Worm (Caenorhabditis elegans) whole organism, L4 larva: ENCODE results near the gene icap-1.

Source experiments
- D1046.2 ChIP-seq: fragments of 200-800 bp; sonication (Bioruptor generic); IDR thresholded peaks from 2 replicates; pipeline ENCODE4 v1.3.6; 2022; ENCODE audit warnings: missing genetic modification characterization, missing compliant biosample characterization
- F10B5.3 ChIP-seq: sonication (generic microtip); optimal IDR thresholded peaks from 2 replicates; lab custom pipeline; 2016; ENCODE audit warnings: mild to moderate bottlenecking, missing genetic modification characterization, missing compliant biosample characterization
- F49E8.2 ChIP-seq: sonication (generic microtip); optimal IDR thresholded peaks from 2 replicates; lab custom pipeline; 2016; ENCODE audit warnings: missing compliant biosample characterization, mild to moderate bottlenecking, missing genetic modification characterization, borderline replicate concordance
- T20F7.1 ChIP-seq: fragments of 200-800 bp; sonication (Bioruptor generic); optimal IDR thresholded peaks from 2 replicates; lab custom pipeline; 2018; ENCODE audit warnings: mild to moderate bottlenecking, missing genetic modification characterization, missing compliant biosample characterization
- ZK337.2 ChIP-seq: fragments of 200-800 bp; sonication (Bioruptor generic); IDR thresholded peaks from 2 replicates; pipeline ENCODE4 v1.3.6; 2022; ENCODE audit warnings: missing genetic modification reagents, missing genetic modification characterization, missing compliant biosample characterization
- aha-1 ChIP-seq: fragments of 150-350 bp; peaks from one replicate; lab custom pipeline; 2014; ENCODE audit warnings: missing biosample characterization, missing genetic modification characterization
- arid-1 ChIP-seq: fragments of 200-800 bp; sonication (Bioruptor generic); conservative IDR thresholded peaks from 2 replicates; pipeline ENCODE4 v1.3.6; 2022; ENCODE audit warnings: missing genetic modification reagents, missing genetic modification characterization, missing compliant biosample characterization
- ceh-20 ChIP-seq: fragments of 200-800 bp; sonication (Bioruptor generic); IDR thresholded peaks from 2 replicates; pipeline ENCODE4 v1.3.6; 2022; ENCODE audit warnings: missing genetic modification reagents, missing genetic modification characterization, missing compliant biosample characterization
- ceh-28 ChIP-seq: fragments of 150-350 bp; optimal IDR thresholded peaks from 2 replicates; lab custom pipeline; 2014; ENCODE audit warnings: missing biosample characterization, missing genetic modification reagents, missing genetic modification characterization
- ceh-32 ChIP-seq: sonication (generic microtip); optimal IDR thresholded peaks from 2 replicates; lab custom pipeline; 2016; ENCODE audit warnings: mild to moderate bottlenecking, missing genetic modification characterization, missing compliant biosample characterization; ENCODE audit not compliant: poor library complexity
- daf-12 ChIP-seq: fragments of 150-350 bp; optimal IDR thresholded peaks from 2 replicates; lab custom pipeline; 2014; ENCODE audit warnings: missing biosample characterization, missing genetic modification reagents, missing genetic modification characterization
- daf-16 ChIP-seq, 3 experiments: sonication (generic microtip); optimal IDR thresholded peaks; 2 replicates each; lab custom pipeline; 2016 to 2017; ENCODE audit warnings: missing genetic modification characterization in 3 of 3, missing genetic modification reagents in 3 of 3, mild to moderate bottlenecking in 2 of 3, missing compliant biosample characterization in 2 of 3, missing biosample characterization in 1 of 3, moderate library complexity in 1 of 3
- dmd-9 ChIP-seq: fragments of 200-800 bp; sonication (Bioruptor generic); IDR thresholded peaks from 2 replicates; pipeline ENCODE4 v1.3.6; 2022; ENCODE audit warnings: missing genetic modification reagents, missing genetic modification characterization, missing compliant biosample characterization
- dpl-1 ChIP-seq: fragments of 150-350 bp; optimal IDR thresholded peaks from 2 replicates; lab custom pipeline; 2014; ENCODE audit warnings: missing biosample characterization, missing genetic modification reagents, missing genetic modification characterization
- hlh-11 ChIP-seq: fragments of 200-800 bp; sonication (Bioruptor generic); optimal IDR thresholded peaks from 2 replicates; lab custom pipeline; 2018; ENCODE audit warnings: mild to moderate bottlenecking, missing genetic modification characterization, missing compliant biosample characterization
- hlh-30 ChIP-seq: sonication (generic microtip); optimal IDR thresholded peaks from 2 replicates; lab custom pipeline; 2017; ENCODE audit warnings: antibody characterized with exemption, mild to moderate bottlenecking, missing genetic modification characterization, missing compliant biosample characterization; ENCODE audit not compliant: insufficient read depth
- lin-13 ChIP-seq: fragments of 150-350 bp; optimal IDR thresholded peaks from 2 replicates; lab custom pipeline; 2014; ENCODE audit warnings: missing biosample characterization, missing genetic modification reagents, missing genetic modification characterization
- lin-29 ChIP-seq: fragments of 200-800 bp; sonication (Bioruptor generic); IDR thresholded peaks from 2 replicates; pipeline ENCODE4 v1.3.6; 2022; ENCODE audit warnings: missing genetic modification reagents, missing genetic modification characterization, missing compliant biosample characterization
- lin-38 ChIP-seq: fragments of 200-800 bp; sonication (Bioruptor generic); IDR thresholded peaks from 2 replicates; pipeline ENCODE4 v1.3.6; 2022; ENCODE audit warnings: missing genetic modification reagents, missing genetic modification characterization, missing compliant biosample characterization
- lin-39 ChIP-seq: fragments of 150-350 bp; optimal IDR thresholded peaks from 2 replicates; lab custom pipeline; 2014; ENCODE audit warnings: missing biosample characterization, missing genetic modification reagents, missing genetic modification characterization
- madf-5 ChIP-seq, 2 experiments: fragments of 200-800 bp; sonication (Bioruptor generic); IDR thresholded peaks; 2 replicates each; pipeline ENCODE4 v1.3.6; 2022; ENCODE audit warnings: missing compliant biosample characterization in 2 of 2, missing genetic modification characterization in 2 of 2
- mxl-2 ChIP-seq: fragments of 200-800 bp; sonication (Bioruptor generic); conservative IDR thresholded peaks from 2 replicates; pipeline ENCODE4 v1.3.6; 2022; ENCODE audit warnings: missing genetic modification reagents, missing genetic modification characterization, missing compliant biosample characterization
- nhr-111 ChIP-seq: fragments of 200-800 bp; sonication (Bioruptor generic); optimal IDR thresholded peaks from 2 replicates; lab custom pipeline; 2018; ENCODE audit warnings: mild to moderate bottlenecking, missing genetic modification characterization, missing compliant biosample characterization
- nhr-25 ChIP-seq: sonication (generic microtip); optimal IDR thresholded peaks from 2 replicates; lab custom pipeline; 2017; ENCODE audit warnings: missing genetic modification characterization, mild to moderate bottlenecking, missing compliant biosample characterization, antibody characterized with exemption, moderate library complexity, borderline replicate concordance; ENCODE audit not compliant: insufficient read depth
- nhr-6 ChIP-seq: fragments of 150-350 bp; optimal IDR thresholded peaks from 2 replicates; lab custom pipeline; 2014; ENCODE audit warnings: missing biosample characterization, missing genetic modification characterization
- pha-4 ChIP-seq, 2 experiments: fragments of 150-350 bp in 1 of 2; fragments of 200-800 bp in 1 of 2; sonication (Bioruptor generic) in 1 of 2; IDR thresholded peaks in 1 of 2; optimal IDR thresholded peaks in 1 of 2; 2 replicates each; pipeline versions ENCODE4 v1.3.6 to Lab custom; 2014 to 2022; ENCODE audit warnings: missing genetic modification characterization in 2 of 2, missing genetic modification reagents in 2 of 2, missing biosample characterization in 1 of 2, missing compliant biosample characterization in 1 of 2
- php-3 ChIP-seq: fragments of 200-800 bp; sonication (Bioruptor generic); IDR thresholded peaks from 2 replicates; pipeline ENCODE4 v1.3.6; 2022; ENCODE audit warnings: missing genetic modification reagents, missing genetic modification characterization, missing compliant biosample characterization
- set-16 ChIP-seq: fragments of 200-800 bp; sonication (Bioruptor generic); IDR thresholded peaks from 2 replicates; pipeline ENCODE4 v1.3.6; 2022; ENCODE audit warnings: missing genetic modification reagents, missing genetic modification characterization, missing compliant biosample characterization
- snpc-1.2 ChIP-seq: fragments of 200-800 bp; sonication (Bioruptor generic); IDR thresholded peaks from 2 replicates; pipeline ENCODE4 v1.3.6; 2022; ENCODE audit warnings: missing genetic modification reagents, missing genetic modification characterization, missing compliant biosample characterization
- tra-1 ChIP-seq: fragments of 200-800 bp; sonication (Bioruptor generic); IDR thresholded peaks from 2 replicates; pipeline ENCODE4 v1.3.6; 2022; ENCODE audit warnings: missing genetic modification reagents, missing genetic modification characterization, missing compliant biosample characterization
- unc-62 ChIP-seq, 3 experiments: fragments of 150-350 bp in 1 of 3; sonication (generic microtip); optimal IDR thresholded peaks in 2 of 3; peaks in 1 of 3; 1 replicate in 1 of 3; 2 replicates in 2 of 3; lab custom pipeline; 2014 to 2017; ENCODE audit warnings: missing biosample characterization in 3 of 3, missing genetic modification characterization in 3 of 3, missing genetic modification reagents in 3 of 3, missing genotype in 1 of 3
- zip-2 ChIP-seq: fragments of 150-350 bp; optimal IDR thresholded peaks from 2 replicates; lab custom pipeline; 2014; ENCODE audit warnings: missing biosample characterization, missing genetic modification characterization
- ztf-11 ChIP-seq: fragments of 150-350 bp; optimal IDR thresholded peaks from 2 replicates; lab custom pipeline; 2014; ENCODE audit warnings: missing biosample characterization, missing genetic modification characterization

The icap-1 gene

DNA sequence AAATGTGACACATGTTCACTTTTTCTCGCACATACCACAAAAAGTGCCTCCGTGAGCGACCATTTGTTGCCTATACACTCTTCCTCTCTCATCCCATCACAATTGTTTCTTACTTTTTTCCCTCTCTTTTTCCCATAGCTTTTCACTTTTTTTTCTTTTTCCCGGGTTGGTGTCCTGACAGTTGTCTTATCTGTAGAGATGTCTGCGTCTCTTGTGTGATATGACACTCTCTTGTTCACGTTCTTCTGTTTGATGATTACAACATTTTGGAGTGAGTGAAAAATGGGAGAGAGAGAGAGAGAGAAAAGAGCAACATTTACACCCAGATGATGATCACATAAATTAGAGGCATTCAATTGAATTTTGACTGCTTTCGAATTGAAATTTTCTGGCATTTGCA lies 39.6 kb upstream of the icap-1 start (continued):
- TF ChIP-seq pha-4 (GFP tag; IDR thresholded peaks at IDR 0.05; lab: Robert Waterston, UW), result no peak
- peak; percentile 1 for TF ChIP-seq pha-4 (tag; optimal IDR thresholded peaks at IDR 0.05; lab: Kevin White, UChicago)
- TF ChIP-seq hlh-30 (tag; lab: Kevin White, UChicago), result peak; percentile 74

DNA sequence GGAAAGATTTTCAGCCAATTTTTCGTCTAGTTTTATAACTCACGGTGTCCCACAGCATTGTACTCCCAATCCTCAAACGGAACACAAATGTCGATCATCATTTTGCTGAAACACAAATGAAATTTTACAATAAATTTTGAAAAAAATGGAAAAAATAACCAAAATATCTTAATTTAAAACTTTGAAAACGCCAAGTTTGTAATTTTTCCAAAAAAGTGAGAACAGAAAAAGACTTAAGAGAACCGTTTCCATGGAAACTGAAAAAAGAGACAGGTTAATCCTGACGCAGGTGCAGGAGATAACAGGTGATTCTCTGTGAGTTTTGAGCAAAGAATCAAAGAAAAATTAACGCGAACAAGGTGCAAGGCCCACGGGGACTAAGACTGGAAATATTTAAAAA lies 34.1 kb upstream of the icap-1 start, which contains the start of gene Y45F10D.15:
Y45F10D.15 (minus strand) TSS at position 101 of the 400 bp plus-strand sequence.
- TF ChIP-seq nhr-111 (GFP tag; lab: Kevin White, UChicago), result no peak
- no peak for TF ChIP-seq nhr-6 (tag; lab: Kevin White, UChicago)
- TF ChIP-seq daf-16 (GFP tag; optimal IDR thresholded peaks at IDR 0.05; lab: Kevin White, UChicago), result no peak
- no peak for TF ChIP-seq daf-16 (tag; optimal IDR thresholded peaks at IDR 0.05; lab: Kevin White, UChicago)
- no peak for TF ChIP-seq T20F7.1 (GFP tag; lab: Kevin White, UChicago)
- TF ChIP-seq nhr-25 (tag; lab: Kevin White, UChicago), result no peak
- TF ChIP-seq snpc-1.2 (GFP tag; lab: Robert Waterston, UW), result no peak
- no peak for TF ChIP-seq hlh-11 (tag; lab: Kevin White, UChicago)
- TF ChIP-seq tra-1, result no peak
- TF ChIP-seq lin-13, result no peak
- TF ChIP-seq dmd-9, result no peak
- TF ChIP-seq ceh-28 (tag; lab: Kevin White, UChicago), result no peak
- TF ChIP-seq mxl-2 (GFP tag; lab: Robert Waterston, UW), result no peak
- TF ChIP-seq ceh-20, result no peak
- no peak for TF ChIP-seq ZK337.2 (GFP tag; lab: Robert Waterston, UW)

DNA sequence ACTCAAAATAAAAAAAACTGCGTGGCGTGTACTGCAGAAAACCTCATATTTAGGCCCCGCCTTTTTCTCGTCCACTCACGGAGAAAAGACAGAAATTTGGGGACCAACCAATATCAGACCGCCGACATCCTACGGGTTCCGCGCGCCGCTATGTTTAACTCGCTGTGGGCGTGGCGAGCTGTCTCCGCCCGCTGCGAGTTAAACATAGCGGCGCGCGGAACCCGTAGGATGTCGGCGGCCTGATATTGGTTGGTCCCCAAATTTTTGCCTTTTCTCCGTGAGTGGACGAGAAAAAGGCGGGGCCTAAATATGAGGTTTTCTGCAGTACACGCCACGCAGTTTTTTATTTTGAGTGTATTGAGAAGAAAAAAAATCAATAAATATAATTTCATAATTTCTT lies 27.7 kb upstream of the icap-1 start:
- peak; percentile 93 for TF ChIP-seq snpc-1.2 (GFP tag; lab: Robert Waterston, UW)
- peak; percentile 13 for TF ChIP-seq F49E8.2 (tag; lab: Kevin White, UChicago)
- TF ChIP-seq lin-38 (GFP tag; lab: Robert Waterston, UW), result 0 out of 2 replicates have a peak, but pooled peaks have one; percentile 20

DNA sequence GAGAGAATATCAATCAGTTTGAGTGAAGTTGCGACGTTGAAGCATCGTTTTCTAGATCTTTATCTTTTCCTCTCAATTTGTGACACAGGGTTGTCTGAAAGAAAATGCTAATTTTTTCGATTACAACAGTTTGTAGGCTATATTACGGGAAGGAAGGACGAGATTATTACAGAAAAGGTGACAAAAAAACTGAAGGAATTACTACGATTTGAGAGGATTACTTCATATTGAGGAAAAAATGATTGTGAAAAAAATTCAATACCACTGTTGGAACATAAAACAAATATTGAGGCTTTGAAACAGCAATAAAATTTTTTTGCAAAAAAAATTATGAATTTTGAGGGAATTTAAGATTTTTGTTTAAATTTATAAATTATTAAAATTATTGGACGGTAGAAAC lies 21.0 kb upstream of the icap-1 start, which contains the start of gene Y45F10D.14:
Y45F10D.14 (minus strand) TSS at position 101 of the 400 bp plus-strand sequence.
- TF ChIP-seq madf-5 (GFP tag; IDR thresholded peaks at IDR 0.05; lab: Robert Waterston, UW) (no peak), aha-1 (tag; lab: Kevin White, UChicago) (peak; percentile 74), unc-62 (GFP tag; optimal IDR thresholded peaks at IDR 0.05 in 1 of 2; lab: Kevin White, UChicago) (peak in 1 of 2 experiments; percentile 7), unc-62 (tag; optimal IDR thresholded peaks at IDR 0.05; lab: Kevin White, UChicago) (no peak)

DNA sequence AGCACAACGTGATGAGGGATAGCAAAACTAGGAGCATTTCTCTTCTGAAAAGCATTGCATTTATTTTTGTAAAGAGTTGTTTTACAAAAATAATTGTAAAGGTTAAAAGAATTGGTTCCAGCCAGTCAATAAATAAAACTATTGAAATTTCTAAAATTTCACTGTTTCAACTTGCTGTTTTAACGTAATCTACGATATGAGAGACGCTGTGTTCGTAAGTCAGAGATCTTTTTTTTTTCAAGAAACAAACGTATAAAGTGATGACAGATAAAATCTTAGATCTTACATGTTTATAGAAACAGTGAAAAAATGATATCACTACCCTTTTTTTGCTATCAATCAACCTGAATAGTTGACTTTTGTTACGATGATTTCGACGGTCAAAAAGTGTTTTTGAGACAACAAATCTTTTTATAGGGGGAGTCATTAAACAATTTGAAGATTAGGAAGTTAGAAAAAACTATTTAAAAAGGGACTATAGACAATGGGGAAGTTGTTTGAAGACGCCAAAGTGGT lies 11.2 kb upstream of the icap-1 start, which contains the start of gene Y45F10D.6:
Y45F10D.6 (minus strand) TSS at position 51 of the 516 bp plus-strand sequence.
- TF ChIP-seq ztf-11 (tag; lab: Kevin White, UChicago) (no peak), lin-39 (tag; lab: Kevin White, UChicago) (no peak), set-16 (no peak), zip-2 (tag; lab: Kevin White, UChicago) (no peak), D1046.2 (no peak), daf-12 (tag; lab: Kevin White, UChicago) (no peak), ceh-32 (tag; lab: Kevin White, UChicago) (no peak), php-3 (no peak), lin-29 (no peak), F10B5.3 (tag; lab: Kevin White, UChicago) (no peak), arid-1 (no peak), dpl-1 (GFP tag; lab: Kevin White, UChicago) (no peak)
- TF ChIP-seq, all 104 proteins: peak for 0
